Fruit fly (Drosophila melanogaster): ENCODE data around the gene CG17672.
A peak's percentile ranks its signal among the peaks of the same experiment; 100 is the strongest.

DNA sequence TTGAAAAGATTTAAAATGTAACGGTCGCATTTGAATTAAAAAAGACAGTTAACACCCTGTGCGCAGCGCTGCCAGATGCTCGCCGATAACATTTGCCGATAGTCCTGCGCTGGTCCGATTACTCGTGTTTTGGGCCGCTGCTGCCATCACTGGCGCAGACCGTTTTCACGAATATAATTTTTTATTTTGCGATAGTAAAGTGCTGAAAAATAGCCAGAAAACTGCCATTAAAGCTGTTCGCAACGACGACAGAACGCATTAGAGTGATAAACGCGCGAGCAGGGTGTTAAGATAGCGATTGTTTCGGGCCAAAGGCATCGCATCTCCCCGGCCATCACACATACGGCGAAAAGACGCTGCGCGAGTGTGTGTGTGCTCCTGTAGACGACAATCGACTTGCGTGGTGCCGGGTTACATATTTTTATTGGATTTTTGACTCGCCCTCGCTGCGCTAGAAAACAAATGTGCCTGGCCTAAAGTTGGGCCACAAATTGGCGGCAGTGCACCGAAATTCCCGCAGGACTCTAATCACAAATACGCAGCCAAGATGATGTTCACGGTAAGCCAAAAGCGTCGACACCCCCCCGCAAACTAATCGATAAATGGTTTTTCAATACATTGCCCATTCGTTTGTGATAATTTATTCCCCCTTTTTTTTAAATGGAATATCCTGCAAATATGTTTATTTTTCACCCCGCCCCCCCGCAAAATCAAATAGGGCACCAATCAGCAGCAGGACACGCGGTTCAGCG lies 8.1 kb downstream of the CG17672 start, which contains the start of gene Srrm1:
- no peak for TF ChIP-seq Sox102F (GFP tag; optimal IDR thresholded peaks at IDR 0.05)
- TF ChIP-seq Eip75B (GFP tag; optimal IDR thresholded peaks at IDR 0.05) = no peak
- TF ChIP-seq esn (GFP tag; optimal IDR thresholded peaks at IDR 0.05) = peak; percentile 40
- no peak for TF ChIP-seq CG34406 (GFP tag; optimal IDR thresholded peaks at IDR 0.05)
- TF ChIP-seq Sox14 (GFP tag; optimal IDR thresholded peaks at IDR 0.05) = no peak
- no peak for TF ChIP-seq CG8632 (GFP tag; optimal IDR thresholded peaks at IDR 0.05)
- no peak for TF ChIP-seq Hr38 (GFP tag; optimal IDR thresholded peaks at IDR 0.05)
- TF ChIP-seq CG6854 (GFP tag; optimal IDR thresholded peaks at IDR 0.05) = no peak
- TF ChIP-seq svp (GFP tag) = peak; percentile 69
